Fruit fly (Drosophila melanogaster) whole organism: ENCODE data around the gene CG7362.
A peak's percentile ranks its signal among the peaks of the same experiment; 100 is the strongest.

Experiments
- CG8478 ChIP-seq: fragments of >200 bp; optimal IDR thresholded peaks from 2 replicates; lab custom pipeline; 2018; ENCODE audit warnings: inconsistent platforms
- Dll ChIP-seq: fragments of >200 bp; optimal IDR thresholded peaks from 2 replicates; lab custom pipeline; 2017
- EcR ChIP-seq, 2 experiments: fragments of >200 bp; optimal IDR thresholded peaks; 2 replicates each; lab custom pipeline; 2017; ENCODE audit warnings: missing biosample characterization in 2 of 2, missing genetic modification characterization in 2 of 2, missing genetic modification reagents in 2 of 2
- pan ChIP-seq: fragments of >200 bp; optimal IDR thresholded peaks from 2 replicates; lab custom pipeline; 2017
- psq ChIP-seq: fragments of >200 bp; optimal IDR thresholded peaks from 2 replicates; lab custom pipeline; 2017
- usp ChIP-seq: fragments of >200 bp; optimal IDR thresholded peaks from 2 replicates; lab custom pipeline; 2017; ENCODE audit warnings: missing biosample characterization, missing genetic modification characterization, mixed read lengths

The CG7362 gene

DNA sequence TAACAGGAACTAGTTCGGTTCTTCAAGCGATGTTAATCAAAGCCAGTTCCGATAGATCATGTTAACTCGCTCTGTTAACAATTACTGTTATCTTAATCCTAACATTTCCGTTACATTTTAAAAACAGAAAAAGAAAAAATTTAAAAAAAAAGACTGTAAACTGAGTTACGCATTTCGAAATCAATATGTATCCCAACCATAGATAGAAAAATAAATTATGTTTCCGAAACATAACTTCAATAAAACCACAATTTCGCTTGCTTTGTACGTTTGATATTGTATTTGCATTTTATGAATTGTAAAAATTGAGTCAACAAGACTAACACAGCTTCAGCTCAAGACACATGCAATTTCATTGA, 29.8 kb downstream of the CG7362 start:
- TF ChIP-seq psq (lab: Kevin White, UChicago) (no peak), CG8478 (lab: Kevin White, UChicago) (no peak), EcR (GFP tag; optimal IDR thresholded peaks at IDR 0.05; lab: Kevin White, UChicago) (no peak), pan (lab: Kevin White, UChicago) (no peak), usp (GFP tag; lab: Kevin White, UChicago) (no peak), Dll (lab: Kevin White, UChicago) (no peak)

DNA sequence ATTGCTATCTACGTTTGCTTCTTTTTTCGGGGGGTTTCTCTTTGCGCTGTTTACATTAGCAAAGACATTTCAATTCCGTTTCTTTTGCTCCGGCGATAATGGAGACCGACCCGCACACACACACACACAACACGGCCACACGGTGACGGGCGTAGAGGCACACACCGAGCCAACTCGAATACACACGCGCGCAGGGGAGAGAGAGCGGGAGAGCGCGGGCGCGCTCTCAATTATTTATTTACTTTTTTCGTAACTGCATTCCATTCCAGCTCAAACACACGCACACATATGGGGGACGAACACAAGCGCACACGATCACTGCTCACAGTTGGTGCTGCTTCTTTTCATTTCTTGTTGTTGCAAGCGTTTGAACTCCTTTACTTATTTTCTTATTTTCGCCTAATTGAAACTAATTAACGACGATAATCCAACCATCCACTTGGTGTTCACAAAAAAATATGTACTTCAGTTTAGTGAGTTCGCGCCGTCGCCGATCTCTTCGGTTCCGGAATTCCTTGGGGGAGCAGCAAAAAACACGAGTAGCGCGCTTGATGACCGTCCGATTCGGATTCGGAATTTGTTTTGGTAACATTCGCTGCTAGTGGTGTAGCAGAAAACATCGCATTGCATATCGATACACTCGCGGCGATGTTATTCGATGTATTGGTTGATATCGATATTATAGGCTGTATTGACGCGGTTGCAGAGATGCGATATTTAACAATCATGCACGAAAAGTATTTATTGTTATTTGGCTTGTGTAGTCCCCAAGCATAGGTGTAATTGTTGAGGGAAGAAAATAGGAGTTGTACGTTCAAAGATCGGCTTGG, 30.4 kb downstream of the CG7362 start, which contains the start of gene kibra:
Gene kibra (minus strand): TSS at position 591 of the 830 bp plus-strand sequence.
- TF ChIP-seq pan (lab: Kevin White, UChicago): no peak
- peak; percentile 86 for TF ChIP-seq Dll (lab: Kevin White, UChicago)

DNA sequence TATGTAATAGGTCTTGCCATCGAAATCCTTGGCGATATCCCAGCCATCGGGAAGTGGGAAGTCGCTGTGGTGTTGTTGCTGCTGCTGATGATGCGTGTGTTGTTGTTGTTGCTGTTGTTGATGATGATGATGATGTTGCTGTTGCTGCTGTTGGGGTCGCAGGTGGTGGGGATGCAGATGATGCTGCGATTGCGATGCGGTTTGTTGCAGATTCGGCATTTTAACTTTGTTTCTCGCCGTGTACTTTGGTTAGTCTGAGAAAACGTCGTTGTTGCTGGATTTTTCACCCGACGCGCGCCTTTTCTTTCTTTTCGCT, 30.9 kb downstream of the CG7362 start:
- TF ChIP-seq CG8478 (lab: Kevin White, UChicago) (no peak), psq (lab: Kevin White, UChicago) (no peak), usp (GFP tag; lab: Kevin White, UChicago) (no peak), EcR (GFP tag; optimal IDR thresholded peaks at IDR 0.05; lab: Kevin White, UChicago) (no peak), Dll (lab: Kevin White, UChicago) (no peak), pan (lab: Kevin White, UChicago) (no peak)

DNA sequence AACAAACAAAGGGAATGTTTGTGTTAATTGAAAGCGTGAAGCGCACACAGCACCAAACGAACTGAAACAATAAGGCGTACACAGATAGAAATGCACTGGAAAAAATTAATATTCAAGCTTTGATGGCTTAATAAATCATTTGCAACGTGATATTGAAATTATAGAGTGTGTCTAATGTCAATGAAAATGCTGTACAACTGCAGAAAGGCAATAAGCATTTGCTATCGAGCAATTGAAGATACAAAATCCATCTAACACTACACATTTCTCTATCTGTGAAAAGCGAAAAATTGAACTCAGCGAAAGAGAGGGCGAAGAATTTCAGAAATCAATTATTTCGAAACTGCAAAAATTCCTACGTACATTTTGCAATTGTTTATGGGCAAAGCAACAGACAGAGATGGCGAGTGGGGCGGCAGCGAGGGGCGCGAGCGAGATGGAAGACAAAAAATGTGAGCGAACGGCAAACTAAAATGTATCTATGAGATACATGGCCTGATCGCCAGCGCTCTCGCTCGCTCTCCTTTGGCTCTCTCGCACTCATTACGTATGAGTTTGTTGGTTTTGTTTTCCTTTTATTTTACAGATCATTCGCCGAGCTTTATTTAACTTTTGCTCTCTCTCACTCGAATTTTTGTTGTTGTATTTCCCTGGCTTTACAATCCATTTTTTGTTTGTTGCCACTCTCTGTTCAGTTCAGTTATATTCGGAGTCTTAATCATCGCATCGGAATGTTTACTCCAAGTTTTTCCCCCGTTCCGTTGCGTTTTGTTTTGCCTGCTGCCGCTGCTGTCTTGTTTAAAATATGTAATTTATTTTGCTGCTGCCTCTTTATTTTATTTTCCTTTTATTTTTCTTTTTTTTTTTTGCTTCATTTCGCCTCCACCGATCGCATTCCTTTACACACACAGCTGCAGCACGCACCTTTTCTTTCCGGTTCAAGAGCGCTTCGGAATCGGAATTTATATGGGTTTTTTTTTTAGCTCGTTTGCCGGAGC, 32.0 kb downstream of the CG7362 start:
- no peak for TF ChIP-seq usp (GFP tag; lab: Kevin White, UChicago)
- no peak for TF ChIP-seq pan (lab: Kevin White, UChicago)
- TF ChIP-seq Dll (lab: Kevin White, UChicago): peak; percentile 72

DNA sequence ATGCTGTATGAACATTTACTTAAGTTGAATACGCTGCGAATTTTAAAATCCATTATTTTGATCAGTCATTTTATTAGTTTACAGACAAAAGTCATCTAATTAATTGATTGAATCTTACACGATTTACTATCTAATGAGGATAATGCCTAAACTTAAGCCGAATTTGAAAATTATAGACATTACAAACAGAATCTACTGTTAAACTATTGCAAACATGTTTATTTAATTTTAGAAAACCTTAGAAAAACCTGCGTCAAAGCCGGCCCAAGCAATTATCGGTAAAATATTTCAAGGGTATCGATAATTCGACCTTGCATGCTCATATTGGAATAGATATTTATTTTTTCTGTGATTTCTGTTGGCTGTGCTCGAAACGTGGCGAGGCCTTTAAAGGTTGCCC, 33.4 kb downstream of the CG7362 start:
- TF ChIP-seq pan (lab: Kevin White, UChicago) (no peak), psq (lab: Kevin White, UChicago) (no peak), CG8478 (lab: Kevin White, UChicago) (no peak), usp (GFP tag; lab: Kevin White, UChicago) (no peak), EcR (GFP tag; optimal IDR thresholded peaks at IDR 0.05; lab: Kevin White, UChicago) (no peak), Dll (lab: Kevin White, UChicago) (no peak)

DNA sequence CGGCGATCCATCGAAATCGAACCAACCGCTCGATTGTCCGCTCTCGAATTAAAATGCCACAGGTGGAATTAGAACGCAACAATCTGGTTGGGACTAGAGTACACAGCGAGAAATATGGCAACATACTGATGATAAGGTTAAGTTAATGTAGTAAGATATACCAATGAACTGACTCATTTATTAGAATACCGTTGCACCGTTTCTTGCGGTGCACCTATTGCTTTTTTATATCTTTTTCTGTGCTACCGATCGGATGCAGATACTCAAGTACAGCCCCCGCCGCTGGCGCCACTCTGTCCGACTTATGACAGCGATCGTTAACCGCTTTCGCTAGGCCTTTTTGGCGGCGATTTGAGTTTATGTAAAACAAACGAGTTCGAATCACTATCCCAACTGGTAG, 34.1 kb downstream of the CG7362 start:
- TF ChIP-seq CG8478 (lab: Kevin White, UChicago): no peak

DNA sequence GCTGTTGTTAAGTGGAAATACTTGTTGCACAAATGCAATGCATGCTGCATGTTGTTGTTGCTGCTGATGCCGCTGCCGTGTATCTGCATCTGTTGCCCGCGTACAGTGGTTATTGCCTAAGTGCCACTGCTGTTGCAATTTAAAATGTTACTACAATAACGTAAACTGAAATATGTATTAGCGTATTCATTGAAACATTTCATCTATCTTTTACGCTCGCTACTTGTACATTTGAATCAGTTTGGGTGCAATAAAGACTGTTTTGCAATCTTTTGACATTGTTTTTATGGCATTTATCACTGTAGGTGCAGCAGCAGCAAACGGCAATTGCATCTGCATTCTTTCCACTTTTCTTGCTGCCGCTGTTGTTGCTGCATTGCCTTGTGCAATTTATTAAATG, 34.9 kb downstream of the CG7362 start:
- TF ChIP-seq CG8478 (lab: Kevin White, UChicago) (no peak), pan (lab: Kevin White, UChicago) (no peak), EcR (GFP tag; optimal IDR thresholded peaks at IDR 0.05; lab: Kevin White, UChicago) (no peak), usp (GFP tag; lab: Kevin White, UChicago) (no peak), Dll (lab: Kevin White, UChicago) (no peak), psq (lab: Kevin White, UChicago) (no peak)

DNA sequence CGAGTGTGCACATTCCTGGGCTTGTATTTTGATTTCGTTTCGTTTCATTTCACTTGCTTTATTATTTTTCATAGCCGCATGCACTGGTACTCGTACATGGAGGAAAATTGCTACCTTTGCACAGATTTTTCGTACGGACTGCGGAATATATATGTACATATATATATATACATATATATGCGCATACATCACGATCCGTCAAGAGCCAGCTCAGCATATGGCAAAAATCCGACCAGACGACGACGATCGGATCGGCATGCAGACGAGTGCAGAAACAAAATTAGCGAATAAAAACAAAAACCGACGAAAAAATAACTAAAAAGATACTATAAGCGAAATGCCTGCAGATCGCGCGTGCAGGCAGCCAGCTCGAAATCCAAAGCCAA, 36.6 kb downstream of the CG7362 start:
- no peak for TF ChIP-seq psq (lab: Kevin White, UChicago)
- TF ChIP-seq EcR (GFP tag; optimal IDR thresholded peaks at IDR 0.05; lab: Kevin White, UChicago): no peak
- TF ChIP-seq CG8478 (lab: Kevin White, UChicago): no peak
- TF ChIP-seq pan (lab: Kevin White, UChicago): no peak
- no peak for TF ChIP-seq Dll (lab: Kevin White, UChicago)
- TF ChIP-seq usp (GFP tag; lab: Kevin White, UChicago): no peak

DNA sequence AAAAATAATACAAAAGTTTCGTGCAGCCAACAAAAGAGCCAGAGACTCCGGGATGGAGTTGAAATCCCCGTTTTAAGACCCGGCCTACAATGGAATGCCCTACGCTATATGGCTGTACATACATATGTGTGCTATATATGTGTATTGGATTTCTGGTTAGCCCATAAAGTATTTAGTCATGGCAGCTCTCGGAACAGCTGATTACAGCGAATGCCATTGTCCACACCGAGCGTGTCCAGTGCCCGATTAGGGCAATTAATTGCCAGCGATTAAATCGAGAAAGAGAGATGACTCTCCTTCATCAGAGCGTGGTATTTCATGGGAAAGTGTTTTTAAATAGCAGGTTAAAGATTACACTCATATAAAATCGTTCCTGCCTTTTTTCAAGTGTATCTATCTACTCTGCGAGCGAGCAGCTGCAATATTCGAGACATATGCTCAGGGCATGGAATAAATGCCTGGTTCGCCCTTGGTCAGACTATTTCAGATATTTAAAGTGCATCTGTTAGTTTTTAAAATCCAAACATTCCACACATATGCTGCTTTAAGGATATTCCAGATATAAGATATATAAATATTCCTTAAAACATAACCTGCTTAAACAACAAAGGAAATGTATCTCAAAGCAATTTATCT, 37.1 kb downstream of the CG7362 start:
- TF ChIP-seq pan (lab: Kevin White, UChicago) (no peak), usp (GFP tag; lab: Kevin White, UChicago) (no peak), CG8478 (lab: Kevin White, UChicago) (no peak), Dll (lab: Kevin White, UChicago) (no peak), psq (lab: Kevin White, UChicago) (no peak), EcR (GFP tag; optimal IDR thresholded peaks at IDR 0.05; lab: Kevin White, UChicago) (no peak)

DNA sequence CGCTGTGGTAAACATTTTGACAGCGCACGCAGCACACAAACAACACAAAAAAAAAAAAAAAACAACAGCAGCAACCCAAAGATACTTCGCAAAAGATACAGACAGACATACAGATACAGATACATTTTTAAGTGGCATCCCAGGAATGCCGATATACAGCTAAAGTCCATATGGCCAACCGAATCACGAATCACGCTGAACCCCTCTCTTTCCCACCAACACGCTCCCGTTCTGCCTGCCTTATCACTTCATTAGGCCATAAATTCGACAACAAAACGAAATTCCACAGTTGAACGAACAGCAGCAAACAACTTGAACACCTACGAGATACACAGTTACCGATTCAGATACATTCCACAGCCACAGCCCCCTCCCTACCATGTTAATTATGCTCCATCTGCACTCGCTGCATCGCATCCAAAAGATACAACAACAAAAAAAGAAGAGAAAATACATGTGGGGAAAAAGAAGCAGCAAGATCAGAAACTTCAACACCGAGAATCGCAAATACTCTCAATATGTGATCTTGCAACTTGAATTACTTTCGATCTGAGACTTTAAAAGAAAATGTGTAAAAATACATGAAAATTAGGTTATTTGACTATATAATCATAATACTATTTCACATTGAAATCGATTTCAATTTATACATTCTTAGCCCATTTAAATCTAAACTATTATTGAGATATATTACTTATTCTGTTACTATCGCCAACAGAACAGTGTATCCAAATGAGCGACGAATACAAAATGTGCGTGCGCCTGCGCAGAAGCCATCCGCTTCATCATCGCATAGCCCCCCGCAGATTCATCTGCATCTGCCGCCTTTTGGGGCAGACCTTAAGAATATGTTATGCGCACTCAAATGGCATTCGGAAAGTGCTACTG, 37.8 kb downstream of the CG7362 start:
- TF ChIP-seq usp (GFP tag; lab: Kevin White, UChicago) (no peak), Dll (lab: Kevin White, UChicago) (no peak), CG8478 (lab: Kevin White, UChicago) (no peak), pan (lab: Kevin White, UChicago) (no peak), psq (lab: Kevin White, UChicago) (no peak), EcR (GFP tag; optimal IDR thresholded peaks at IDR 0.05; lab: Kevin White, UChicago) (no peak)
